Worm (Caenorhabditis elegans) whole organism, L4 larva: ENCODE results near the gene C10C6.7.
A peak's percentile ranks its signal among the peaks of the same experiment; 100 is the strongest.

ENCODE experiments used
- D1046.2 ChIP-seq: fragments of 200-800 bp; sonication (Bioruptor generic); IDR thresholded peaks from 2 replicates; pipeline ENCODE4 v1.3.6; 2022; ENCODE audit warnings: missing genetic modification characterization, missing compliant biosample characterization
- F26F4.8 ChIP-seq: fragments of 200-800 bp; sonication (Bioruptor generic); conservative IDR thresholded peaks from 2 replicates; pipeline ENCODE4 v1.3.6; 2022; ENCODE audit warnings: missing genetic modification characterization, missing compliant biosample characterization
- F37D6.2 ChIP-seq: sonication (generic microtip); optimal IDR thresholded peaks from 2 replicates; lab custom pipeline; 2016; ENCODE audit warnings: mild to moderate bottlenecking, missing genetic modification characterization, missing compliant biosample characterization
- F44E2.7 ChIP-seq: fragments of 200-800 bp; sonication (Bioruptor generic); IDR thresholded peaks from 2 replicates; pipeline ENCODE4 v2.1.2; 2022; ENCODE audit warnings: missing genetic modification characterization, missing compliant biosample characterization
- R02D3.7 ChIP-seq: fragments of 150-350 bp; sonication (generic microtip); optimal IDR thresholded peaks from 3 replicates; lab custom pipeline; 2014; ENCODE audit warnings: missing biosample characterization, missing genetic modification characterization
- T26A8.4 ChIP-seq: fragments of 200-800 bp; sonication (Bioruptor generic); IDR thresholded peaks from 2 replicates; pipeline ENCODE4 v1.3.6; 2022; ENCODE audit warnings: missing genetic modification characterization, missing compliant biosample characterization
- Y75B8A.6 ChIP-seq: fragments of 200-800 bp; sonication (Bioruptor generic); IDR thresholded peaks from 2 replicates; pipeline ENCODE4 v1.3.6; 2022; ENCODE audit warnings: missing genetic modification reagents, missing genetic modification characterization, missing compliant biosample characterization
- ZK337.2 ChIP-seq: fragments of 200-800 bp; sonication (Bioruptor generic); IDR thresholded peaks from 2 replicates; pipeline ENCODE4 v1.3.6; 2022; ENCODE audit warnings: missing genetic modification reagents, missing genetic modification characterization, missing compliant biosample characterization
- ZK546.5 ChIP-seq, 2 experiments: sonication (generic microtip); optimal IDR thresholded peaks; 2 replicates each; lab custom pipeline; 2017; ENCODE audit warnings: missing biosample characterization in 2 of 2, missing genetic modification characterization in 2 of 2
- arid-1 ChIP-seq: fragments of 200-800 bp; sonication (Bioruptor generic); conservative IDR thresholded peaks from 2 replicates; pipeline ENCODE4 v1.3.6; 2022; ENCODE audit warnings: missing genetic modification reagents, missing genetic modification characterization, missing compliant biosample characterization
- ceh-28 ChIP-seq: fragments of 150-350 bp; optimal IDR thresholded peaks from 2 replicates; lab custom pipeline; 2014; ENCODE audit warnings: missing biosample characterization, missing genetic modification reagents, missing genetic modification characterization
- ceh-32 ChIP-seq: sonication (generic microtip); optimal IDR thresholded peaks from 2 replicates; lab custom pipeline; 2016; ENCODE audit warnings: mild to moderate bottlenecking, missing genetic modification characterization, missing compliant biosample characterization; ENCODE audit not compliant: poor library complexity
- ceh-82 ChIP-seq: sonication (generic microtip); optimal IDR thresholded peaks from 2 replicates; lab custom pipeline; 2017; ENCODE audit warnings: missing biosample characterization, missing genetic modification characterization
- cey-2 ChIP-seq: sonication (generic microtip); optimal IDR thresholded peaks from 3 replicates; lab custom pipeline; 2017; ENCODE audit warnings: missing genetic modification characterization, mild to moderate bottlenecking, missing compliant biosample characterization, antibody characterized with exemption, borderline replicate concordance; ENCODE audit not compliant: insufficient read depth
- ctbp-1 ChIP-seq: fragments of 200-800 bp; sonication (Bioruptor generic); IDR thresholded peaks from 2 replicates; pipeline ENCODE4 v1.3.6; 2022; ENCODE audit warnings: missing genetic modification reagents, missing genetic modification characterization, missing compliant biosample characterization
- daf-12 ChIP-seq: fragments of 150-350 bp; optimal IDR thresholded peaks from 2 replicates; lab custom pipeline; 2014; ENCODE audit warnings: missing biosample characterization, missing genetic modification reagents, missing genetic modification characterization
- daf-19 ChIP-seq: fragments of 200-800 bp; sonication (Bioruptor generic); conservative IDR thresholded peaks from 2 replicates; pipeline ENCODE4 v1.3.6; 2022; ENCODE audit warnings: missing genetic modification characterization, missing compliant biosample characterization
- dmd-6 ChIP-seq: fragments of 200-800 bp; sonication (Bioruptor generic); IDR thresholded peaks from 2 replicates; pipeline ENCODE4 v1.3.6; 2022; ENCODE audit warnings: missing genetic modification reagents, missing genetic modification characterization, missing compliant biosample characterization
- dmd-8 ChIP-seq: fragments of 200-800 bp; sonication (Bioruptor generic); IDR thresholded peaks from 2 replicates; pipeline ENCODE4 v1.3.6; 2022; ENCODE audit warnings: missing genetic modification characterization, missing compliant biosample characterization
- dmd-9 ChIP-seq: fragments of 200-800 bp; sonication (Bioruptor generic); IDR thresholded peaks from 2 replicates; pipeline ENCODE4 v1.3.6; 2022; ENCODE audit warnings: missing genetic modification reagents, missing genetic modification characterization, missing compliant biosample characterization
- egl-27 ChIP-seq: sonication (generic microtip); optimal IDR thresholded peaks from 3 replicates; lab custom pipeline; 2017; ENCODE audit warnings: missing biosample characterization, missing genetic modification reagents, missing genetic modification characterization
- egl-43 ChIP-seq: fragments of 200-800 bp; sonication (Bioruptor generic); IDR thresholded peaks from 2 replicates; pipeline ENCODE4 v1.3.6; 2022; ENCODE audit warnings: missing genetic modification reagents, missing genetic modification characterization, missing compliant biosample characterization
- hif-1 ChIP-seq, 2 experiments: sonication (generic microtip); optimal IDR thresholded peaks; 2 replicates each; lab custom pipeline; 2016 to 2017; ENCODE audit warnings: missing compliant biosample characterization in 2 of 2, missing genetic modification characterization in 2 of 2, missing genetic modification reagents in 2 of 2, missing genotype in 2 of 2, mild to moderate bottlenecking in 1 of 2
- hlh-30 ChIP-seq: sonication (generic microtip); optimal IDR thresholded peaks from 2 replicates; lab custom pipeline; 2017; ENCODE audit warnings: antibody characterized with exemption, mild to moderate bottlenecking, missing genetic modification characterization, missing compliant biosample characterization; ENCODE audit not compliant: insufficient read depth
- lim-7 ChIP-seq: fragments of 200-800 bp; sonication (Bioruptor generic); IDR thresholded peaks from 2 replicates; pipeline ENCODE4 v1.3.6; 2022; ENCODE audit warnings: missing genetic modification characterization, missing compliant biosample characterization
- lin-13 ChIP-seq: fragments of 150-350 bp; optimal IDR thresholded peaks from 2 replicates; lab custom pipeline; 2014; ENCODE audit warnings: missing biosample characterization, missing genetic modification reagents, missing genetic modification characterization
- lin-15B ChIP-seq: fragments of 150-350 bp; sonication (generic microtip); optimal IDR thresholded peaks from 3 replicates; lab custom pipeline; 2014; ENCODE audit warnings: missing biosample characterization, missing genetic modification characterization
- lin-38 ChIP-seq: fragments of 200-800 bp; sonication (Bioruptor generic); IDR thresholded peaks from 2 replicates; pipeline ENCODE4 v1.3.6; 2022; ENCODE audit warnings: missing genetic modification reagents, missing genetic modification characterization, missing compliant biosample characterization
- madf-9 ChIP-seq: fragments of 200-800 bp; sonication (Bioruptor generic); conservative IDR thresholded peaks from 2 replicates; pipeline ENCODE4 v1.3.6; 2022; ENCODE audit warnings: missing genetic modification reagents, missing genetic modification characterization, missing compliant biosample characterization
- mep-1 ChIP-seq: fragments of 150-350 bp; sonication (generic microtip); optimal IDR thresholded peaks from 3 replicates; lab custom pipeline; 2014; ENCODE audit warnings: missing biosample characterization, missing genetic modification characterization
- mes-2 ChIP-seq: sonication (generic microtip); optimal IDR thresholded peaks from 2 replicates; lab custom pipeline; 2016; ENCODE audit warnings: missing genotype, mild to moderate bottlenecking, missing genetic modification characterization, missing compliant biosample characterization; ENCODE audit not compliant: poor library complexity, severe bottlenecking
- mxl-2 ChIP-seq: fragments of 200-800 bp; sonication (Bioruptor generic); conservative IDR thresholded peaks from 2 replicates; pipeline ENCODE4 v1.3.6; 2022; ENCODE audit warnings: missing genetic modification reagents, missing genetic modification characterization, missing compliant biosample characterization
- nhr-10 ChIP-seq: fragments of 150-350 bp; optimal IDR thresholded peaks from 2 replicates; lab custom pipeline; 2014; ENCODE audit warnings: missing biosample characterization, missing genetic modification characterization
- nhr-111 ChIP-seq: fragments of 200-800 bp; sonication (Bioruptor generic); optimal IDR thresholded peaks from 2 replicates; lab custom pipeline; 2018; ENCODE audit warnings: mild to moderate bottlenecking, missing genetic modification characterization, missing compliant biosample characterization
- nhr-237 ChIP-seq: sonication (generic microtip); optimal IDR thresholded peaks from 2 replicates; lab custom pipeline; 2017; ENCODE audit warnings: missing biosample characterization, missing genetic modification characterization
- nhr-25 ChIP-seq: sonication (generic microtip); optimal IDR thresholded peaks from 2 replicates; lab custom pipeline; 2017; ENCODE audit warnings: missing genetic modification characterization, mild to moderate bottlenecking, missing compliant biosample characterization, antibody characterized with exemption, moderate library complexity, borderline replicate concordance; ENCODE audit not compliant: insufficient read depth
- nhr-28 ChIP-seq: fragments of 150-350 bp; optimal IDR thresholded peaks from 2 replicates; lab custom pipeline; 2014; ENCODE audit warnings: missing biosample characterization, missing genetic modification characterization
- nhr-42 ChIP-seq: fragments of 200-800 bp; sonication (Bioruptor generic); IDR thresholded peaks from 2 replicates; pipeline ENCODE4 v1.3.6; 2022; ENCODE audit warnings: missing genetic modification characterization, missing compliant biosample characterization
- nhr-6 ChIP-seq: fragments of 150-350 bp; optimal IDR thresholded peaks from 2 replicates; lab custom pipeline; 2014; ENCODE audit warnings: missing biosample characterization, missing genetic modification characterization
- nhr-77 ChIP-seq: fragments of 150-350 bp; optimal IDR thresholded peaks from 2 replicates; lab custom pipeline; 2014; ENCODE audit warnings: missing biosample characterization, missing genetic modification characterization
- pha-4 ChIP-seq, 2 experiments: fragments of 150-350 bp in 1 of 2; fragments of 200-800 bp in 1 of 2; sonication (Bioruptor generic) in 1 of 2; IDR thresholded peaks in 1 of 2; optimal IDR thresholded peaks in 1 of 2; 2 replicates each; pipeline versions ENCODE4 v1.3.6 to Lab custom; 2014 to 2022; ENCODE audit warnings: missing genetic modification characterization in 2 of 2, missing genetic modification reagents in 2 of 2, missing biosample characterization in 1 of 2, missing compliant biosample characterization in 1 of 2
- php-3 ChIP-seq: fragments of 200-800 bp; sonication (Bioruptor generic); IDR thresholded peaks from 2 replicates; pipeline ENCODE4 v1.3.6; 2022; ENCODE audit warnings: missing genetic modification reagents, missing genetic modification characterization, missing compliant biosample characterization
- saeg-2 ChIP-seq: fragments of 200-800 bp; sonication (Bioruptor generic); IDR thresholded peaks from 2 replicates; pipeline ENCODE4 v1.3.6; 2022; ENCODE audit warnings: missing genetic modification reagents, missing genetic modification characterization, missing compliant biosample characterization
- sdz-12 ChIP-seq: fragments of 200-800 bp; sonication (Bioruptor generic); optimal IDR thresholded peaks from 2 replicates; lab custom pipeline; 2018; ENCODE audit warnings: mild to moderate bottlenecking, missing genetic modification characterization, missing compliant biosample characterization
- unc-39 ChIP-seq: sonication (generic microtip); optimal IDR thresholded peaks from 2 replicates; lab custom pipeline; 2017; ENCODE audit warnings: missing biosample characterization, missing genetic modification characterization
- unc-62 ChIP-seq, 3 experiments: fragments of 150-350 bp in 1 of 3; sonication (generic microtip); optimal IDR thresholded peaks in 2 of 3; peaks in 1 of 3; 1 replicate in 1 of 3; 2 replicates in 2 of 3; lab custom pipeline; 2014 to 2017; ENCODE audit warnings: missing biosample characterization in 3 of 3, missing genetic modification characterization in 3 of 3, missing genetic modification reagents in 3 of 3, missing genotype in 1 of 3
- vab-7 ChIP-seq: fragments of 200-800 bp; sonication (Bioruptor generic); IDR thresholded peaks from 2 replicates; pipeline ENCODE4 v1.3.6; 2022; ENCODE audit warnings: missing genetic modification reagents, missing genetic modification characterization, missing compliant biosample characterization
- zip-2 ChIP-seq: fragments of 150-350 bp; optimal IDR thresholded peaks from 2 replicates; lab custom pipeline; 2014; ENCODE audit warnings: missing biosample characterization, missing genetic modification characterization
- ztf-7 ChIP-seq: fragments of 150-350 bp; optimal IDR thresholded peaks from 2 replicates; lab custom pipeline; 2014; ENCODE audit warnings: missing biosample characterization, missing genetic modification characterization

C10C6.7 gene

DNA sequence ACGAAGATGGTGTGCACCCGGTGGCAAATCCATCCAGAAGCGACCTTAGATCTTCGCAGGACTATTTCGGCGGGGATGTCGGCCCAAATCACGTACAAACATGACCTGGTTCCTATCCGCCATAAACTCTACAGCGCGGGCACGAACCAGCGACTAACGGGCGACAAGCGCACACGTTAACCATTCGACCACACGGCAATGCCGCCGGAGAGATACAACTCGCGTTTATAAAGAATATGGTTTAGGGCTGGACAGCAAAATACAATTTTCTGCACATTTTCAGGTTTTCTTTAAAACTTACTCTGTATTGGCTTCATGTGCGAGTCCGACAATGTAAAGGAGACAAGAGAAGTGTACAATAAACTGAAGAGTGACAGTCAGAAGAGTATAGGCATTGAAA lies 6.8 kb upstream of the C10C6.7 start (continued):
- peak; percentile 75 for TF ChIP-seq dmd-6
- TF ChIP-seq lim-7 (GFP tag; lab: Robert Waterston, UW): peak; percentile 99
- TF ChIP-seq Y75B8A.6 (GFP tag; lab: Robert Waterston, UW): peak; percentile 87
- peak; percentile 89 for TF ChIP-seq dmd-9 (GFP tag; lab: Robert Waterston, UW)
- TF ChIP-seq zip-2 (tag; lab: Kevin White, UChicago): no peak
- TF ChIP-seq daf-19 (GFP tag; lab: Robert Waterston, UW): peak; percentile 92
- peak; percentile 91 for TF ChIP-seq mxl-2 (GFP tag; lab: Robert Waterston, UW)
- no peak for TF ChIP-seq unc-39 (tag; lab: Kevin White, UChicago)
- TF ChIP-seq ztf-7 (tag; lab: Kevin White, UChicago): peak; percentile 45
- peak; percentile 86 for TF ChIP-seq saeg-2 (GFP tag; lab: Robert Waterston, UW)
- no peak for TF ChIP-seq unc-62 (GFP tag; optimal IDR thresholded peaks at IDR 0.05 in 1 of 2; lab: Kevin White, UChicago)
- no peak for TF ChIP-seq unc-62 (tag; optimal IDR thresholded peaks at IDR 0.05; lab: Kevin White, UChicago)
- peak; percentile 86 for TF ChIP-seq ZK337.2 (GFP tag; lab: Robert Waterston, UW)
- peak; percentile 24 for TF ChIP-seq nhr-28 (tag; lab: Kevin White, UChicago)
- TF ChIP-seq ZK546.5 (tag; optimal IDR thresholded peaks at IDR 0.05; lab: Kevin White, UChicago): no peak
- no peak for TF ChIP-seq ceh-82 (tag; lab: Kevin White, UChicago)
- TF ChIP-seq R02D3.7 (tag; lab: Kevin White, UChicago): peak; percentile 14
- TF ChIP-seq nhr-6 (tag; lab: Kevin White, UChicago): peak; percentile 5
- peak; percentile 67 to 79 for TF ChIP-seq hif-1 (tag; optimal IDR thresholded peaks at IDR 0.05; lab: Kevin White, UChicago)
- TF ChIP-seq hlh-30: peak; percentile 73
- peak; percentile 46 for TF ChIP-seq F37D6.2 (tag; lab: Kevin White, UChicago)
- no peak for TF ChIP-seq cey-2 (tag; lab: Kevin White, UChicago)
- TF ChIP-seq lin-15B (tag; lab: Kevin White, UChicago): no peak
- TF ChIP-seq T26A8.4 (GFP tag; lab: Robert Waterston, UW): peak; percentile 90
- no peak for TF ChIP-seq ceh-32 (tag; lab: Kevin White, UChicago)
- TF ChIP-seq pha-4 (GFP tag; IDR thresholded peaks at IDR 0.05; lab: Robert Waterston, UW): peak; percentile 95; the same call in 1 of the 2 replicates
- TF ChIP-seq pha-4 (tag; optimal IDR thresholded peaks at IDR 0.05; lab: Kevin White, UChicago): no peak
- peak; percentile 99 for TF ChIP-seq dmd-8 (GFP tag; lab: Robert Waterston, UW)
- peak; percentile 99 for TF ChIP-seq egl-43 (GFP tag; lab: Robert Waterston, UW)
- TF ChIP-seq daf-12 (tag; lab: Kevin White, UChicago): no peak
- peak; percentile 87 for TF ChIP-seq ctbp-1 (GFP tag; lab: Robert Waterston, UW)
- no peak for TF ChIP-seq nhr-25 (tag; lab: Kevin White, UChicago)
- no peak for TF ChIP-seq nhr-77
- peak; percentile 92 for TF ChIP-seq mes-2 (tag; lab: Kevin White, UChicago)
- no peak for TF ChIP-seq egl-27 (tag; lab: Kevin White, UChicago)
- peak; percentile 85 for TF ChIP-seq lin-13
- peak; percentile 81; the same call in 1 of the 2 replicates for TF ChIP-seq nhr-42
- TF ChIP-seq lin-38: peak; percentile 86
- TF ChIP-seq madf-9 (GFP tag; lab: Robert Waterston, UW): peak; percentile 91; the same call in 1 of the 2 replicates
- TF ChIP-seq nhr-10 (tag; lab: Kevin White, UChicago): no peak
- TF ChIP-seq F26F4.8 (GFP tag; lab: Robert Waterston, UW): peak; percentile 98
- peak; percentile 97 for TF ChIP-seq F44E2.7 (GFP tag; lab: Robert Waterston, UW)
- peak; percentile 96 for TF ChIP-seq arid-1 (GFP tag; lab: Robert Waterston, UW)
- TF ChIP-seq sdz-12: peak; percentile 91
- TF ChIP-seq ceh-28 (tag; lab: Kevin White, UChicago): no peak
- TF ChIP-seq nhr-111 (GFP tag; lab: Kevin White, UChicago): peak; percentile 95
- TF ChIP-seq php-3 (GFP tag; lab: Robert Waterston, UW): peak; percentile 91
- no peak for TF ChIP-seq nhr-237 (tag; lab: Kevin White, UChicago)
- peak; percentile 96 for TF ChIP-seq vab-7 (GFP tag; lab: Robert Waterston, UW)
- peak; percentile 93 for TF ChIP-seq D1046.2
- TF ChIP-seq mep-1: peak; percentile 80
